Worm (Caenorhabditis elegans): ENCODE data around the gene gpa-2.

Gene gpa-2

DNA sequence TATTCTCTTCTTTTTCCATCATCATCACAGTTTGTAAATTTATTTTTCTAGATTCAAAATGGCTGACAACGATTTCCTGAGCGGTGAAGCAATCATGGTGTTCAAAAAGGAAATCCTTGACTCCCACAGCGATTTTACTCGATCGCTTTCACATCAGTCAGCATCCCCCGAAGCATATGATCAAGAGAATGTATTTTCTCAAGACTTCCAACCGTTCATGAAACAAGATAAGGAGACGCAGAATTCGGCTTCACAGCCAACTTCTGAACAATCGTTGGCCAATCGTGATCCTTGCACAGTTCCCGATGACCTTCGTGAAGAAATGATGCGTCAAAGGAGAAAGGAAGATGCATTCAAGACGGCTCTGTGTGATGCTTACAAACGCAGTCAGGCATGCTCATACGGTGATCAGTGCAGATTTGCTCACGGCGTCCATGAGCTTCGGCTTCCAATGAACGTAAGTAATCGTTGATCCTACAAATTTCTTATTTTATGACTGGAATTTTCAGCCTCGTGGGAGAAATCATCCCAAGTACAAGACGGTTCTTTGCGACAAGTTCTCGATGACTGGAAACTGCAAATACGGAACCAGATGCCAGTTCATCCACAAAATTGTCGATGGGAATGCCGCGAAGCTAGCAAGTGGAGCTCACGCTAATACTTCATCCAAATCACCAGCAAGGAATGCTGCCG is 43.4 kb downstream of the gpa-2 start, which contains the start of gene pos-1:
TSS of gene pos-1 (plus strand) at position 51 of the 693 bp plus-strand sequence.
- TF ChIP-seq ztf-1 (GFP tag; conservative IDR thresholded peaks at IDR 0.05) (no peak), mab-5 (tag; optimal IDR thresholded peaks at IDR 0.05) (no peak), ceh-82 (tag; optimal IDR thresholded peaks at IDR 0.05) (no peak), peb-1 (tag; optimal IDR thresholded peaks at IDR 0.05) (no peak), F13H6.1 (tag; optimal IDR thresholded peaks at IDR 0.05) (no peak), gmeb-1 (tag; optimal IDR thresholded peaks at IDR 0.05) (no peak)

DNA sequence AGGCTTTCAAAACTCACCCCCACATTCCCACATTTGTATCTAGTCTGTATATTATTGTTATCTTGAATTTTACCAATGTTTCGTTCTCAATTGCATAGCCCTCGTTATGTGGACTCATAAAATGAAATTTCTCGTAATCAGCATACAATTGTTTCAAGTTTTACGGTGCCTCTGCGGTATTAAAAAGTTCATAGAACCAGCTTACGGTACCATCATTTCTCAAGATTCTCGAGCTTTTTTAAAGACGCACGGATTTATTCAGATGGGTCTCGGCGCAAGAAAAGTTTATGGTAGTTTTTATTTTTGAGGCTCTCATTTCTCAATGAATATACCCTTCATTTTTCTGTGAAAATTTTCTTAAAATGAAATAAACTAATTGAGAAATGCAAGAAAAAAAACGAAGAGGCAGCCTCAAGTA is 44.3 kb downstream of the gpa-2 start:
- TF ChIP-seq nhr-237 (tag; optimal IDR thresholded peaks at IDR 0.05) (no peak), nhr-6 (tag; optimal IDR thresholded peaks at IDR 0.05) (no peak)

DNA sequence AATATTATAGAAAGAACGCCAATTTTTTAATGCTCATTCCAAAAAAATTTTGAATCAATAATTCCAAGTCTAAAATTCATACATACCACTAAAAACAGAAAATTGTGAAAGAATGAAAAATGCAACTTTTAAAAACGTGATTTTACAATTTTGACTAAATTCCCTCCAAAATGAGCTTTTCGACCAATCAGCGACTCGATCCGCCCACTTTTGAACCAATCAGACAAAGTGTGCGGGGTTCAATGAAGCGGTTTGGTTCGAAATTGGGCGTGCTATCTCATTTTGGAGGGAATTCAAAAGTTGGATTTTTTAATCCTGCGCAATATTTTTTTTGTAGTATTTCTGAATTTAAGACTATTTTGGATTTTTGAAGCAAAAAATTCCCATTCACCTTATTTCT is 46.5 kb downstream of the gpa-2 start:
- TF ChIP-seq nhr-6 (tag; optimal IDR thresholded peaks at IDR 0.05) = no peak
- TF ChIP-seq alr-1 (tag; optimal IDR thresholded peaks at IDR 0.05) = no peak
- no peak for TF ChIP-seq ZK546.5 (tag; optimal IDR thresholded peaks at IDR 0.05)
- no peak for TF ChIP-seq nhr-77 (tag; optimal IDR thresholded peaks at IDR 0.05)
- no peak for TF ChIP-seq unc-55 (GFP tag; optimal IDR thresholded peaks at IDR 0.05)
- TF ChIP-seq sma-3 (GFP tag; optimal IDR thresholded peaks at IDR 0.05) = no peak
- no peak for TF ChIP-seq crh-2 (tag; optimal IDR thresholded peaks at IDR 0.05)
